Fruit fly (Drosophila melanogaster): Measurements from ENCODE around the gene CG12236.

CG12236 gene

dm6 chrX:5922057-5922456 is 14.1 kb downstream of the CG12236 start:
- TF ChIP-seq ind (GFP tag; optimal IDR thresholded peaks at IDR 0.05) (no peak), row (GFP tag; IDR thresholded peaks at IDR 0.05) (0 out of 3 replicates have a peak, but pooled peaks have one; percentile 28), Dek (tag; optimal IDR thresholded peaks at IDR 0.05) (no peak), stwl (tag; optimal IDR thresholded peaks at IDR 0.05) (peak; percentile 92), CG13287 (GFP tag; IDR thresholded peaks at IDR 0.05; ENCODE audit: partially characterized antibody) (0 out of 2 replicates have a peak, but pooled peaks have one; percentile 6)

dm6 chrX:5923124-5923523 is 15.2 kb downstream of the CG12236 start:
- TF ChIP-seq CG31224 (GFP tag; IDR thresholded peaks at IDR 0.05) = no peak
- TF ChIP-seq CG7556 (GFP tag; optimal IDR thresholded peaks at IDR 0.05) = no peak
- TF ChIP-seq nerfin-2 (GFP tag; IDR thresholded peaks at IDR 0.05; ENCODE audit: partially characterized antibody) = no peak
- TF ChIP-seq Side (GFP tag; optimal IDR thresholded peaks at IDR 0.05) = no peak
- no peak for TF ChIP-seq onecut (GFP tag; IDR thresholded peaks at IDR 0.05)
- TF ChIP-seq salm (tag; optimal IDR thresholded peaks at IDR 0.05) = no peak
- TF ChIP-seq toy (GFP tag; IDR thresholded peaks at IDR 0.05) = no peak
- no peak for TF ChIP-seq CG10431 (GFP tag; optimal IDR thresholded peaks at IDR 0.05)
- TF ChIP-seq Doc3 (GFP tag; IDR thresholded peaks at IDR 0.05; ENCODE audit: partially characterized antibody) = no peak
- no peak for TF ChIP-seq Sry-β (GFP tag; optimal IDR thresholded peaks at IDR 0.05)
- TF ChIP-seq Neu2 (GFP tag; optimal IDR thresholded peaks at IDR 0.05; ENCODE audit: borderline replicate concordance) = no peak
- no peak for TF ChIP-seq CG3726 (GFP tag; IDR thresholded peaks at IDR 0.05)
- TF ChIP-seq ssp (GFP tag; IDR thresholded peaks at IDR 0.05) = no peak
- TF ChIP-seq ase (GFP tag; IDR thresholded peaks at IDR 0.05) = 0 out of 3 replicates have a peak, but pooled peaks have one; percentile 5
- TF ChIP-seq CG15514 (GFP tag; optimal IDR thresholded peaks at IDR 0.05) = no peak
- TF ChIP-seq CG7372 (GFP tag; IDR thresholded peaks at IDR 0.05) = no peak
- TF ChIP-seq CG18476 (GFP tag; optimal IDR thresholded peaks at IDR 0.05) = no peak
- TF ChIP-seq dmrt11E (tag; optimal IDR thresholded peaks at IDR 0.05) = no peak
- no peak for TF ChIP-seq Sin3A (optimal IDR thresholded peaks at IDR 0.05)
- no peak for TF ChIP-seq peb (GFP tag; IDR thresholded peaks at IDR 0.05)
- TF ChIP-seq CG9609 (GFP tag; optimal IDR thresholded peaks at IDR 0.05) = no peak
- TF ChIP-seq CG8478 (optimal IDR thresholded peaks at IDR 0.05) = no peak
- no peak for TF ChIP-seq CG12744 (GFP tag; optimal IDR thresholded peaks at IDR 0.05)
- TF ChIP-seq maf-S (GFP tag; optimal IDR thresholded peaks at IDR 0.05) = no peak
- no peak for TF ChIP-seq klu (GFP tag; IDR thresholded peaks at IDR 0.05)
- TF ChIP-seq fd102C (GFP tag; optimal IDR thresholded peaks at IDR 0.05) = no peak
- TF ChIP-seq HLH4C (GFP tag; IDR thresholded peaks at IDR 0.05; ENCODE audit: partially characterized antibody) = peak; percentile 66; the same call in 1 of the 3 replicates
- TF ChIP-seq Spps (tag; optimal IDR thresholded peaks at IDR 0.05) = no peak
- no peak for TF ChIP-seq CG10147 (GFP tag; optimal IDR thresholded peaks at IDR 0.05)
- TF ChIP-seq cg (GFP tag; optimal IDR thresholded peaks at IDR 0.05) = no peak
- TF ChIP-seq Blimp-1 (GFP tag; optimal IDR thresholded peaks at IDR 0.05) = no peak
- no peak for TF ChIP-seq emc (GFP tag; optimal IDR thresholded peaks at IDR 0.05)
- TF ChIP-seq CG6689 (GFP tag; IDR thresholded peaks at IDR 0.05) = peak; percentile 33; the same call in 1 of the 2 replicates
- TF ChIP-seq CG3995 (GFP tag; optimal IDR thresholded peaks at IDR 0.05) = no peak
- TF ChIP-seq CG7963 (GFP tag; IDR thresholded peaks at IDR 0.05; ENCODE audit: partially characterized antibody) = 0 out of 3 replicates have a peak, but pooled peaks have one; percentile 30
- TF ChIP-seq tgo (GFP tag; IDR thresholded peaks at IDR 0.05) = peak; percentile 38; the same call in 2 of the 3 replicates
- TF ChIP-seq D19B (GFP tag; optimal IDR thresholded peaks at IDR 0.05) = peak; percentile 74
- TF ChIP-seq CG2120 (GFP tag; optimal IDR thresholded peaks at IDR 0.05) = peak; percentile 37
- TF ChIP-seq CG1529 (GFP tag; optimal IDR thresholded peaks at IDR 0.05) = no peak
- no peak for TF ChIP-seq CG5180 (GFP tag; optimal IDR thresholded peaks at IDR 0.05)
- no peak for TF ChIP-seq B-H2 (GFP tag; optimal IDR thresholded peaks at IDR 0.05)
- TF ChIP-seq jumu (GFP tag; optimal IDR thresholded peaks at IDR 0.05) = peak; percentile 10
- TF ChIP-seq pan (optimal IDR thresholded peaks at IDR 0.05) = no peak
- TF ChIP-seq pan (GFP tag; optimal IDR thresholded peaks at IDR 0.05 in 1 of 2, IDR thresholded peaks at IDR 0.05 in 1 of 2) = no peak
- no peak for TF ChIP-seq kni (GFP tag; optimal IDR thresholded peaks at IDR 0.05)

Data from whole organism, embryonic.